Fruit fly (Drosophila melanogaster) whole organism, embryonic: Measurements from ENCODE around the gene CG15912.

Experiments used
- Awh ChIP-seq: fragments of 200-800 bp; sonication (Bioruptor generic); IDR thresholded peaks from 2 replicates; pipeline ENCODE4, ENCODE4 v1.3.6; 2022; ENCODE audit warnings: missing biosample characterization, missing genetic modification characterization
- Bgb ChIP-seq: fragments of 200-800 bp; sonication (Bioruptor generic); IDR thresholded peaks from 2 replicates; pipeline ENCODE4 v1.3.6; 2022; ENCODE audit warnings: missing biosample characterization, missing genetic modification characterization; ENCODE audit not compliant: partially characterized antibody
- CG10274 ChIP-seq: fragments of 200-800 bp; sonication (Bioruptor generic); optimal IDR thresholded peaks from 3 replicates; lab custom pipeline; 2017; ENCODE audit warnings: missing biosample characterization, mild to moderate bottlenecking, missing genetic modification characterization
- CG11695 ChIP-seq: fragments of 200-800 bp; sonication (Bioruptor generic); IDR thresholded peaks from 3 replicates; pipeline ENCODE4 v1.3.6; 2022; ENCODE audit warnings: missing biosample characterization, missing genetic modification characterization
- CG12071 ChIP-seq: fragments of 200-800 bp; sonication (Bioruptor generic); optimal IDR thresholded peaks from 3 replicates; lab custom pipeline; 2018; ENCODE audit warnings: missing biosample characterization, mild to moderate bottlenecking, missing genetic modification characterization
- CG12769 ChIP-seq: fragments of 200-800 bp; sonication (Bioruptor generic); optimal IDR thresholded peaks from 2 replicates; lab custom pipeline; 2019; ENCODE audit warnings: missing biosample characterization, mild to moderate bottlenecking, missing genetic modification characterization, moderate library complexity
- CG14667 ChIP-seq: fragments of 200-800 bp; sonication (Bioruptor generic); IDR thresholded peaks from 2 replicates; pipeline ENCODE4 v1.3.6; 2022; ENCODE audit warnings: missing biosample characterization, missing genetic modification characterization
- CG1602 ChIP-seq: fragments of 200-800 bp; sonication (Bioruptor generic); optimal IDR thresholded peaks from 3 replicates; lab custom pipeline; 2016; ENCODE audit warnings: missing biosample characterization, missing genetic modification characterization
- CG17612 ChIP-seq: fragments of 200-800 bp; sonication (Bioruptor generic); IDR thresholded peaks from 2 replicates; pipeline ENCODE4 v1.3.6; 2022; ENCODE audit warnings: missing biosample characterization, missing genetic modification characterization
- CG17829 ChIP-seq: fragments of 200-800 bp; optimal IDR thresholded peaks from 2 replicates; lab custom pipeline; 2019; ENCODE audit warnings: missing biosample characterization, mild to moderate bottlenecking, missing genetic modification characterization, moderate library complexity
- CG1832 ChIP-seq: fragments of 200-800 bp; sonication (Bioruptor generic); optimal IDR thresholded peaks from 2 replicates; lab custom pipeline; 2017; ENCODE audit warnings: missing biosample characterization, mild to moderate bottlenecking, missing genetic modification characterization, inconsistent platforms
- CG18476 ChIP-seq: fragments of 200-800 bp; sonication (Bioruptor generic); optimal IDR thresholded peaks from 2 replicates; lab custom pipeline; 2016; ENCODE audit warnings: missing biosample characterization, mild to moderate bottlenecking, missing genetic modification characterization
- CG3065 ChIP-seq: fragments of 200-800 bp; sonication (Bioruptor generic); optimal IDR thresholded peaks from 2 replicates; lab custom pipeline; 2016; ENCODE audit warnings: missing biosample characterization, missing genetic modification characterization
- CG31365 ChIP-seq: fragments of 200-800 bp; sonication (Bioruptor generic); optimal IDR thresholded peaks from 2 replicates; lab custom pipeline; 2018; ENCODE audit warnings: missing biosample characterization, mild to moderate bottlenecking, missing genetic modification characterization
- CG5245 ChIP-seq: fragments of 200-800 bp; sonication (Bioruptor generic); optimal IDR thresholded peaks from 3 replicates; lab custom pipeline; 2016; ENCODE audit warnings: missing biosample characterization, missing genetic modification characterization
- CG6689 ChIP-seq: fragments of 200-800 bp; sonication (Bioruptor generic); IDR thresholded peaks from 2 replicates; pipeline ENCODE4 v1.3.6; 2022; ENCODE audit warnings: missing biosample characterization, missing genetic modification characterization
- CG9727 ChIP-seq: fragments of 200-800 bp; sonication (Bioruptor generic); optimal IDR thresholded peaks from 3 replicates; lab custom pipeline; 2017; ENCODE audit warnings: missing biosample characterization, mild to moderate bottlenecking, missing genetic modification characterization
- CHES-1-like ChIP-seq: fragments of 200-800 bp; sonication (Bioruptor generic); optimal IDR thresholded peaks from 2 replicates; lab custom pipeline; 2016; ENCODE audit warnings: missing biosample characterization, missing genetic modification characterization
- Doc3 ChIP-seq: fragments of 200-800 bp; sonication (Bioruptor generic); IDR thresholded peaks from 3 replicates; pipeline ENCODE4 v1.3.6; 2022; ENCODE audit warnings: missing biosample characterization, missing genetic modification characterization; ENCODE audit not compliant: partially characterized antibody
- Eip74EF ChIP-seq, 2 experiments: fragments of 200-800 bp in 1 of 2; fragments of >200 bp in 1 of 2; sonication (Bioruptor generic) in 1 of 2; optimal IDR thresholded peaks; 2 replicates each; lab custom pipeline; 2017 to 2019; ENCODE audit warnings: missing biosample characterization in 2 of 2, missing genetic modification characterization in 2 of 2, mild to moderate bottlenecking in 1 of 2, moderate library complexity in 1 of 2
- HHEX ChIP-seq: fragments of 200-800 bp; sonication (Bioruptor generic); optimal IDR thresholded peaks from 3 replicates; lab custom pipeline; 2017; ENCODE audit warnings: missing biosample characterization, mild to moderate bottlenecking, missing genetic modification characterization, missing genetic modification reagents
- HLH54F ChIP-seq: fragments of 200-800 bp; sonication (Bioruptor generic); optimal IDR thresholded peaks from 3 replicates; lab custom pipeline; 2016; ENCODE audit warnings: missing biosample characterization, missing genetic modification characterization
- Hey ChIP-seq: fragments of 200-800 bp; sonication (Bioruptor generic); optimal IDR thresholded peaks from 3 replicates; lab custom pipeline; 2018; ENCODE audit warnings: missing biosample characterization, mild to moderate bottlenecking, missing genetic modification characterization
- Lhr ChIP-seq: fragments of 200-800 bp; sonication (Bioruptor generic); optimal IDR thresholded peaks from 3 replicates; lab custom pipeline; 2017; ENCODE audit warnings: mild to moderate bottlenecking, missing biosample characterization, missing genetic modification reagents, missing genetic modification characterization
- Oli ChIP-seq: fragments of 200-800 bp; sonication (Bioruptor generic); optimal IDR thresholded peaks from 2 replicates; lab custom pipeline; 2018; ENCODE audit warnings: missing biosample characterization, mild to moderate bottlenecking, missing genetic modification characterization, moderate library complexity
- Ravus ChIP-seq: fragments of 200-800 bp; sonication (Bioruptor generic); IDR thresholded peaks from 2 replicates; pipeline ENCODE4 v1.3.6; 2022; ENCODE audit warnings: missing biosample characterization, missing genetic modification characterization
- Sox100B ChIP-seq: fragments of 200-800 bp; sonication (Bioruptor generic); optimal IDR thresholded peaks from 3 replicates; lab custom pipeline; 2018; ENCODE audit warnings: missing biosample characterization, mild to moderate bottlenecking, missing genetic modification characterization
- Stat92E ChIP-seq, 3 experiments: fragments of >200 bp in 2 of 3; fragments of 200-800 bp in 1 of 3; sonication (Bioruptor generic) in 1 of 3; optimal IDR thresholded peaks; 2 replicates each; lab custom pipeline; 2017 to 2019; ENCODE audit warnings: missing biosample characterization in 3 of 3, missing genetic modification characterization in 3 of 3, mild to moderate bottlenecking in 1 of 3, moderate library complexity in 1 of 3
- al ChIP-seq: fragments of 200-800 bp; sonication (Bioruptor generic); IDR thresholded peaks from 2 replicates; pipeline ENCODE4 v1.3.6; 2022; ENCODE audit warnings: missing biosample characterization, missing genetic modification characterization
- ash1 ChIP-seq: fragments of 200-800 bp; sonication (Bioruptor generic); optimal IDR thresholded peaks from 2 replicates; lab custom pipeline; 2018; ENCODE audit warnings: missing biosample characterization, mild to moderate bottlenecking, missing genetic modification characterization
- cas ChIP-seq: fragments of 200-800 bp; sonication (Bioruptor generic); IDR thresholded peaks from 2 replicates; pipeline ENCODE4 v1.3.6; 2022; ENCODE audit warnings: missing biosample characterization, missing genetic modification characterization
- cg ChIP-seq: fragments of 200-800 bp; sonication (Bioruptor generic); optimal IDR thresholded peaks from 3 replicates; lab custom pipeline; 2019; ENCODE audit warnings: missing biosample characterization, mild to moderate bottlenecking, missing genetic modification characterization, moderate library complexity
- chif ChIP-seq, 2 experiments: fragments of 200-800 bp; sonication (Bioruptor generic); optimal IDR thresholded peaks; 3 replicates each; lab custom pipeline; 2016; ENCODE audit warnings: missing biosample characterization in 2 of 2, missing genetic modification characterization in 2 of 2
- chinmo ChIP-seq: fragments of 200-800 bp; sonication (Bioruptor generic); IDR thresholded peaks from 4 replicates; pipeline ENCODE4 v1.3.6; 2022; ENCODE audit warnings: missing biosample characterization, missing genetic modification characterization; ENCODE audit not compliant: partially characterized antibody
- chn ChIP-seq: fragments of 200-800 bp; sonication (Bioruptor generic); optimal IDR thresholded peaks from 2 replicates; lab custom pipeline; 2016; ENCODE audit warnings: missing biosample characterization, missing genetic modification characterization
- dati ChIP-seq: fragments of 200-800 bp; sonication (Bioruptor generic); IDR thresholded peaks from 2 replicates; pipeline ENCODE4 v1.3.6; 2022; ENCODE audit warnings: missing biosample characterization, missing genetic modification characterization
- fru ChIP-seq: fragments of >200 bp; optimal IDR thresholded peaks from 2 replicates; lab custom pipeline; 2017
- gcm ChIP-seq: fragments of 200-800 bp; sonication (Bioruptor generic); optimal IDR thresholded peaks from 2 replicates; lab custom pipeline; 2019; ENCODE audit warnings: missing biosample characterization, mild to moderate bottlenecking, missing genetic modification characterization, moderate library complexity
- inv ChIP-seq: fragments of 200-800 bp; sonication (Bioruptor generic); IDR thresholded peaks from 2 replicates; pipeline ENCODE4 v1.3.6; 2022; ENCODE audit warnings: missing biosample characterization, missing genetic modification characterization; ENCODE audit not compliant: partially characterized antibody
- ken ChIP-seq: fragments of 200-800 bp; sonication (Bioruptor generic); IDR thresholded peaks from 3 replicates; pipeline ENCODE4 v1.3.6; 2022; ENCODE audit warnings: missing biosample characterization, missing genetic modification characterization
- lola ChIP-seq, 3 experiments: fragments of >200 bp in 2 of 3; fragments of 200-800 bp in 1 of 3; sonication (Bioruptor generic) in 1 of 3; optimal IDR thresholded peaks; 2 replicates each; lab custom pipeline; 2017 to 2019; ENCODE audit warnings: missing biosample characterization in 3 of 3, missing genetic modification characterization in 3 of 3, mild to moderate bottlenecking in 1 of 3, moderate library complexity in 1 of 3
- nerfin-1 ChIP-seq: fragments of 200-800 bp; sonication (Bioruptor generic); optimal IDR thresholded peaks from 3 replicates; lab custom pipeline; 2019; ENCODE audit warnings: missing biosample characterization, mild to moderate bottlenecking, missing genetic modification characterization, moderate library complexity
- nmo ChIP-seq: fragments of 200-800 bp; sonication (Bioruptor generic); optimal IDR thresholded peaks from 2 replicates; lab custom pipeline; 2018; ENCODE audit warnings: missing biosample characterization, mild to moderate bottlenecking, missing genetic modification characterization, moderate library complexity
- phol ChIP-seq: fragments of 200-800 bp; sonication (Bioruptor generic); optimal IDR thresholded peaks from 3 replicates; lab custom pipeline; 2018; ENCODE audit warnings: missing biosample characterization, mild to moderate bottlenecking, missing genetic modification characterization, moderate library complexity
- salm ChIP-seq: fragments of 200-800 bp; sonication (Bioruptor generic); optimal IDR thresholded peaks from 2 replicates; lab custom pipeline; 2018; ENCODE audit warnings: missing biosample characterization, mild to moderate bottlenecking, missing genetic modification characterization
- shn ChIP-seq: fragments of 200-800 bp; sonication (Bioruptor generic); optimal IDR thresholded peaks from 3 replicates; lab custom pipeline; 2016; ENCODE audit warnings: missing biosample characterization, missing genetic modification characterization
- slbo ChIP-seq: fragments of 200-800 bp; sonication (Bioruptor generic); IDR thresholded peaks from 2 replicates; pipeline ENCODE4 v1.3.6; 2022; ENCODE audit warnings: missing biosample characterization, missing genetic modification characterization
- toy ChIP-seq: fragments of 200-800 bp; sonication (Bioruptor generic); IDR thresholded peaks from 2 replicates; pipeline ENCODE4 v1.3.6; 2022; ENCODE audit warnings: missing biosample characterization, missing genetic modification characterization
- tx ChIP-seq: fragments of 200-800 bp; sonication (Bioruptor generic); optimal IDR thresholded peaks from 2 replicates; lab custom pipeline; 2016; ENCODE audit warnings: missing biosample characterization, missing genetic modification characterization
- unpg ChIP-seq: fragments of 200-800 bp; sonication (Bioruptor generic); optimal IDR thresholded peaks from 3 replicates; lab custom pipeline; 2018; ENCODE audit warnings: missing biosample characterization, mild to moderate bottlenecking, missing genetic modification characterization, moderate library complexity

Gene CG15912

DNA sequence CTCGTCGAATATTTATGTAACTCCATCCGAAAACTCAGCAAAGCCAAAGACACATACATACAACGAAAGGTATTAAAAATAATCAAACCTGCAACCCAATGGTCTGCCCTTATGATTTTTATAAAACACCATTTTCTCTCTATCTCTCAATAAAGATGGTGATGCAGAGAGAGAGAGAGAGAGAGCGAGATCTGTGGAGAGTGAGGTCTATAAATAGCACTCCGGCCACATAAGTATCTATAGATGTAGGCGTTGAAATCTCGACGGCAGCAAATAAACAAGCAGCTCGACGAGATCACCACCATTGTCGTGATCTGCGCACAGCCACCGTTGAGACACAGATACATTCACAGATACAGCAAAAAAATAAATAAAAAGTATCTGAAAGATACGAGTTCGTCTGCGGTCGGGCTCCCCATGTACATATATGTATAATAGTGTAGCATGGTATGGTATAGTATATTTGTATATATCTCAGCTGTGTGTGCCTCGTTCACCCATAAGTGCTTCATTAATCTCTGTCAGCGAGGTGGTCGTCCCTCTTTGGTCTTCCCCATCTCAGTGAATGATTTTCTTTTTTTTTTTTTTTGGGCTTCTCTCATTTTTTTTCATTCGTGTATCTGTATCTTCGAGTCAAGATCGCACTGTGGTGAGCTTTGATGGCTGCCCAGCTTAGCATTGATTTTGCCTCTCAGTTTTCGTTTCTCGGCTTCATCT lies 47.8 kb downstream of the CG15912 start:
- TF ChIP-seq CG6689 (GFP tag; lab: Robert Waterston, UW) (no peak), Lhr (GFP tag; lab: Kevin White, UChicago) (no peak), ken (GFP tag; lab: Robert Waterston, UW) (no peak), Stat92E (GFP tag; optimal IDR thresholded peaks at IDR 0.05; lab: Kevin White, UChicago) (no peak), Sox100B (GFP tag; lab: Kevin White, UChicago) (no peak), nmo (no peak), unpg (GFP tag; lab: Kevin White, UChicago) (no peak), CG3065 (GFP tag; lab: Kevin White, UChicago) (no peak), Ravus (GFP tag; lab: Robert Waterston, UW) (no peak), lola (GFP tag; optimal IDR thresholded peaks at IDR 0.05; lab: Kevin White, UChicago) (no peak), Eip74EF (GFP tag; optimal IDR thresholded peaks at IDR 0.05; lab: Kevin White, UChicago) (no peak), gcm (GFP tag; lab: Kevin White, UChicago) (peak; percentile 32), Oli (tag; lab: Kevin White, UChicago) (no peak), CHES-1-like (no peak), chn (no peak), HHEX (GFP tag; lab: Kevin White, UChicago) (no peak), ash1 (no peak), salm (no peak), al (GFP tag; lab: Robert Waterston, UW) (no peak), Bgb (GFP tag; lab: Robert Waterston, UW) (no peak), tx (no peak), CG31365 (tag; lab: Kevin White, UChicago) (no peak), Awh (GFP tag; lab: Robert Waterston, UW) (no peak), fru (lab: Kevin White, UChicago) (no peak), CG1832 (GFP tag; lab: Kevin White, UChicago) (no peak), nerfin-1 (tag; lab: Kevin White, UChicago) (no peak), CG17612 (GFP tag; lab: Robert Waterston, UW) (no peak), CG1602 (GFP tag; lab: Kevin White, UChicago) (no peak), chinmo (GFP tag; lab: Robert Waterston, UW) (0 out of 4 replicates have a peak, but pooled peaks have one; percentile 30), CG12769 (tag; lab: Kevin White, UChicago) (peak; percentile 11), CG9727 (GFP tag; lab: Kevin White, UChicago) (no peak), CG5245 (GFP tag; lab: Kevin White, UChicago) (no peak), Hey (tag; lab: Kevin White, UChicago) (no peak), chif (GFP tag; optimal IDR thresholded peaks at IDR 0.05; lab: Kevin White, UChicago) (no peak), dati (GFP tag; lab: Robert Waterston, UW) (no peak), CG18476 (GFP tag; lab: Kevin White, UChicago) (no peak), CG11695 (no peak), CG10274 (no peak), shn (GFP tag; lab: Kevin White, UChicago) (no peak), phol (tag; lab: Kevin White, UChicago) (peak; percentile 2), inv (GFP tag; lab: Robert Waterston, UW) (no peak), slbo (no peak), HLH54F (GFP tag; lab: Kevin White, UChicago) (no peak), Doc3 (GFP tag; lab: Robert Waterston, UW) (no peak), toy (no peak), cg (GFP tag; lab: Kevin White, UChicago) (peak; percentile 85), CG17829 (tag; lab: Kevin White, UChicago) (no peak), CG12071 (no peak), cas (GFP tag; lab: Robert Waterston, UW) (no peak), CG14667 (GFP tag; lab: Robert Waterston, UW) (no peak)
